Fruit fly (Drosophila melanogaster): Measurements from ENCODE around the gene Mul1.

dm6 chr3L:4003316-4003715, 17.9 kb upstream of the Mul1 start, which contains the start of gene CG14985:
- TF ChIP-seq Myc (optimal IDR thresholded peaks at IDR 0.05) = no peak
- TF ChIP-seq psq (optimal IDR thresholded peaks at IDR 0.05) = no peak
- TF ChIP-seq ttk (optimal IDR thresholded peaks at IDR 0.05) = no peak
- TF ChIP-seq Sin3A (optimal IDR thresholded peaks at IDR 0.05) = no peak

All from Kc167 (cell line).